Fruit fly (Drosophila melanogaster): ENCODE results near the gene Task6.
A peak's percentile ranks its signal among the peaks of the same experiment; 100 is the strongest.

Task6 gene

dm6 chr3R:13647734-13648541, 26.4 kb downstream of the Task6 start (continued):
- TF ChIP-seq insv (GFP tag; optimal IDR thresholded peaks at IDR 0.05) (peak in 1 of 2 experiments; percentile 60), CG12769 (tag; optimal IDR thresholded peaks at IDR 0.05) (no peak), pfk (GFP tag; optimal IDR thresholded peaks at IDR 0.05) (no peak), Ssrp (tag; optimal IDR thresholded peaks at IDR 0.05) (no peak), CG6254 (GFP tag; optimal IDR thresholded peaks at IDR 0.05) (no peak), Hand (GFP tag; optimal IDR thresholded peaks at IDR 0.05) (no peak), CG4617 (GFP tag; optimal IDR thresholded peaks at IDR 0.05; ENCODE audit: borderline replicate concordance) (no peak), CG15479 (GFP tag; optimal IDR thresholded peaks at IDR 0.05) (peak; percentile 24), Rfx (GFP tag; IDR thresholded peaks at IDR 0.05) (no peak), hbn (GFP tag; IDR thresholded peaks at IDR 0.05; ENCODE audit: partially characterized antibody) (no peak), Dfd (GFP tag; optimal IDR thresholded peaks at IDR 0.05) (no peak), CG2120 (GFP tag; optimal IDR thresholded peaks at IDR 0.05) (no peak), CTCF (GFP tag; optimal IDR thresholded peaks at IDR 0.05) (no peak), CG14710 (tag; optimal IDR thresholded peaks at IDR 0.05) (no peak), sob (GFP tag; IDR thresholded peaks at IDR 0.05) (no peak), dm (GFP tag; optimal IDR thresholded peaks at IDR 0.05) (peak; percentile 68), E2f2 (GFP tag; IDR thresholded peaks at IDR 0.05) (0 out of 2 replicates have a peak, but pooled peaks have one; percentile 7), MBD-R2 (GFP tag; IDR thresholded peaks at IDR 0.05) (peak; percentile 29; the same call in 1 of the 2 replicates), CG12219 (GFP tag; optimal IDR thresholded peaks at IDR 0.05) (no peak), ftz-f1 (GFP tag; optimal IDR thresholded peaks at IDR 0.05) (peak; percentile 90), sim (GFP tag; IDR thresholded peaks at IDR 0.05) (no peak), sqz (GFP tag; optimal IDR thresholded peaks at IDR 0.05) (peak; percentile 8), bcd (GFP tag; optimal IDR thresholded peaks at IDR 0.05) (no peak), ro (GFP tag; IDR thresholded peaks at IDR 0.05) (no peak), Six4 (GFP tag; optimal IDR thresholded peaks at IDR 0.05) (no peak), CG42726 (GFP tag; IDR thresholded peaks at IDR 0.05; ENCODE audit: partially characterized antibody) (no peak), Hmr (GFP tag; optimal IDR thresholded peaks at IDR 0.05) (no peak), H2.0 (GFP tag; IDR thresholded peaks at IDR 0.05) (no peak), CG14965 (GFP tag; optimal IDR thresholded peaks at IDR 0.05; ENCODE audit: borderline replicate concordance) (no peak), sd (tag; optimal IDR thresholded peaks at IDR 0.05) (no peak), Ravus (GFP tag; IDR thresholded peaks at IDR 0.05) (no peak), CG11456 (GFP tag; IDR thresholded peaks at IDR 0.05) (no peak), usp (GFP tag; optimal IDR thresholded peaks at IDR 0.05) (no peak), YL-1 (GFP tag; optimal IDR thresholded peaks at IDR 0.05) (peak; percentile 32), nerfin-2 (GFP tag; IDR thresholded peaks at IDR 0.05; ENCODE audit: partially characterized antibody) (0 out of 2 replicates have a peak, but pooled peaks have one; percentile 14), salm (tag; optimal IDR thresholded peaks at IDR 0.05) (no peak), HLH4C (GFP tag; IDR thresholded peaks at IDR 0.05; ENCODE audit: partially characterized antibody) (no peak), ind (GFP tag; optimal IDR thresholded peaks at IDR 0.05) (no peak), Atf6 (GFP tag; IDR thresholded peaks at IDR 0.05) (no peak), CG10543 (GFP tag; optimal IDR thresholded peaks at IDR 0.05) (no peak), NFAT (GFP tag; IDR thresholded peaks at IDR 0.05) (no peak), Bteb2 (GFP tag; optimal IDR thresholded peaks at IDR 0.05) (no peak), Nf-YA (GFP tag; IDR thresholded peaks at IDR 0.05) (no peak), CG10366 (GFP tag; IDR thresholded peaks at IDR 0.05) (no peak), Lpt (GFP tag; optimal IDR thresholded peaks at IDR 0.05) (no peak), CG3065 (GFP tag; optimal IDR thresholded peaks at IDR 0.05) (no peak), Dll (GFP tag; IDR thresholded peaks at IDR 0.05; ENCODE audit: partially characterized antibody) (0 out of 4 replicates have a peak, but pooled peaks have one; percentile 44)
